Worm (Caenorhabditis elegans) whole organism, early embryonic: Measurements from ENCODE around the gene F43C11.11.

Source experiments
- B0310.2 ChIP-seq: sonication (generic microtip); optimal IDR thresholded peaks from 2 replicates; lab custom pipeline; 2016; ENCODE audit warnings: mild to moderate bottlenecking, missing genetic modification characterization, missing compliant biosample characterization
- F13C5.2 ChIP-seq: sonication (generic microtip); optimal IDR thresholded peaks from 2 replicates; lab custom pipeline; 2017; ENCODE audit warnings: mild to moderate bottlenecking, missing genetic modification characterization, inconsistent platforms, missing compliant biosample characterization
- aly-1 ChIP-seq: sonication (generic microtip); optimal IDR thresholded peaks from 2 replicates; lab custom pipeline; 2016; ENCODE audit warnings: missing genetic modification characterization, missing compliant biosample characterization
- ama-1 ChIP-seq: fragments of 150-350 bp; optimal IDR thresholded peaks from 2 replicates; lab custom pipeline; 2014
- ceh-13 ChIP-seq: fragments of 200-800 bp; sonication (Bioruptor generic); optimal IDR thresholded peaks from 2 replicates; lab custom pipeline; 2018; ENCODE audit warnings: mild to moderate bottlenecking, missing genetic modification characterization, missing compliant biosample characterization
- flt-1 ChIP-seq: fragments of 200-800 bp; sonication (Bioruptor generic); IDR thresholded peaks from 2 replicates; pipeline ENCODE4 v1.3.6; 2022; ENCODE audit warnings: missing genetic modification characterization, missing compliant biosample characterization
- hnd-1 ChIP-seq: sonication (generic microtip); optimal IDR thresholded peaks from 2 replicates; lab custom pipeline; 2016; ENCODE audit warnings: missing genetic modification characterization, missing compliant biosample characterization
- sea-1 ChIP-seq: fragments of 200-800 bp; sonication (Bioruptor generic); conservative IDR thresholded peaks from 2 replicates; pipeline ENCODE4 v1.3.6; 2022; ENCODE audit warnings: missing genetic modification characterization, missing compliant biosample characterization
- tbx-37 ChIP-seq: fragments of 200-800 bp; sonication (Bioruptor generic); conservative IDR thresholded peaks from 2 replicates; pipeline ENCODE4 v1.3.6; 2022; ENCODE audit warnings: missing genetic modification reagents, missing genetic modification characterization, missing compliant biosample characterization

- TF ChIP-seq sea-1 (GFP tag; lab: Robert Waterston, UW) (no peak), hnd-1 (tag; lab: Kevin White, UChicago) (no peak), ama-1 (lab: Kevin White, UChicago) (no peak), aly-1 (tag; lab: Kevin White, UChicago) (no peak), ceh-13 (GFP tag; lab: Kevin White, UChicago) (no peak), flt-1 (GFP tag; lab: Robert Waterston, UW) (no peak), B0310.2 (tag; lab: Kevin White, UChicago) (no peak), F13C5.2 (tag; lab: Kevin White, UChicago) (no peak), tbx-37 (GFP tag; lab: Robert Waterston, UW) (no peak)
Measured at ce11 chrII:2336177-2336576, 27.4 kb downstream of the F43C11.11 start.
